Fruit fly (Drosophila melanogaster) whole organism, prepupa: ENCODE results near the gene Prp18.

Source experiments
- CG16779 ChIP-seq: fragments of 200-800 bp; sonication (Bioruptor generic); optimal IDR thresholded peaks from 3 replicates; lab custom pipeline; 2017; ENCODE audit warnings: missing biosample characterization, mild to moderate bottlenecking, missing genetic modification characterization
- CG31627 ChIP-seq: fragments of 200-800 bp; sonication (Bioruptor generic); optimal IDR thresholded peaks from 3 replicates; lab custom pipeline; 2016; ENCODE audit warnings: missing biosample characterization, missing genetic modification characterization
- Hr38 ChIP-seq: sonication (Bioruptor generic); optimal IDR thresholded peaks from 2 replicates; lab custom pipeline; 2016; ENCODE audit warnings: missing biosample characterization, missing genetic modification characterization
- spab ChIP-seq: fragments of 200-800 bp; sonication (Bioruptor generic); optimal IDR thresholded peaks from 2 replicates; lab custom pipeline; 2017; ENCODE audit warnings: missing biosample characterization, mild to moderate bottlenecking, missing genetic modification characterization, missing genetic modification reagents

dm6 chr3R:18998370-18998769 is 32.7 kb downstream of the Prp18 start:
- no peak for TF ChIP-seq Hr38 (GFP tag; lab: Kevin White, UChicago)
- TF ChIP-seq CG31627 (GFP tag; lab: Kevin White, UChicago): peak; percentile 6
- TF ChIP-seq CG16779 (tag; lab: Kevin White, UChicago): no peak
- peak; percentile 52 for TF ChIP-seq spab (GFP tag; lab: Kevin White, UChicago)
